Fruit fly (Drosophila melanogaster) whole organism, embryonic: ENCODE measurements around the gene tbrd-1.

Source experiments
- Antp ChIP-seq: fragments of 200-800 bp; sonication (Bioruptor generic); optimal IDR thresholded peaks from 3 replicates; lab custom pipeline; 2016; ENCODE audit warnings: missing biosample characterization, missing genetic modification characterization
- B-H1 ChIP-seq: fragments of 200-800 bp; sonication (Bioruptor generic); IDR thresholded peaks from 3 replicates; pipeline ENCODE4 v1.3.6; 2022; ENCODE audit warnings: missing biosample characterization, missing genetic modification characterization
- CG10274 ChIP-seq: fragments of 200-800 bp; sonication (Bioruptor generic); optimal IDR thresholded peaks from 3 replicates; lab custom pipeline; 2017; ENCODE audit warnings: missing biosample characterization, mild to moderate bottlenecking, missing genetic modification characterization
- CG10979 ChIP-seq: fragments of 200-800 bp; sonication (Bioruptor generic); optimal IDR thresholded peaks from 2 replicates; lab custom pipeline; 2018; ENCODE audit warnings: missing biosample characterization, mild to moderate bottlenecking, missing genetic modification characterization, moderate library complexity
- CG12219 ChIP-seq: fragments of 200-800 bp; sonication (Bioruptor generic); optimal IDR thresholded peaks from 3 replicates; lab custom pipeline; 2018; ENCODE audit warnings: missing biosample characterization, mild to moderate bottlenecking, missing genetic modification characterization
- CG1233 ChIP-seq: fragments of 200-800 bp; sonication (Bioruptor generic); optimal IDR thresholded peaks from 4 replicates; lab custom pipeline; 2018; ENCODE audit warnings: missing biosample characterization, mild to moderate bottlenecking, missing genetic modification characterization
- CG12744 ChIP-seq: fragments of 200-800 bp; sonication (Bioruptor generic); optimal IDR thresholded peaks from 2 replicates; lab custom pipeline; 2016; ENCODE audit warnings: missing biosample characterization, missing genetic modification characterization
- CG12769 ChIP-seq: fragments of 200-800 bp; sonication (Bioruptor generic); optimal IDR thresholded peaks from 2 replicates; lab custom pipeline; 2019; ENCODE audit warnings: missing biosample characterization, mild to moderate bottlenecking, missing genetic modification characterization, moderate library complexity
- CG14050 ChIP-seq: fragments of 200-800 bp; sonication (Bioruptor generic); IDR thresholded peaks from 3 replicates; pipeline ENCODE4 v1.3.6; 2022; ENCODE audit warnings: missing biosample characterization, missing genetic modification characterization
- CG2678 ChIP-seq: fragments of 200-800 bp; sonication (Bioruptor generic); optimal IDR thresholded peaks from 3 replicates; lab custom pipeline; 2019; ENCODE audit warnings: missing biosample characterization, mild to moderate bottlenecking, missing genetic modification characterization, moderate library complexity
- CG3065 ChIP-seq: fragments of 200-800 bp; sonication (Bioruptor generic); optimal IDR thresholded peaks from 2 replicates; lab custom pipeline; 2016; ENCODE audit warnings: missing biosample characterization, missing genetic modification characterization
- CG34224 ChIP-seq: fragments of 200-800 bp; sonication (Bioruptor generic); IDR thresholded peaks from 3 replicates; pipeline ENCODE4 v1.3.6; 2022; ENCODE audit warnings: missing biosample characterization, missing genetic modification characterization; ENCODE audit not compliant: partially characterized antibody
- CG42726 ChIP-seq: fragments of 200-800 bp; sonication (Bioruptor generic); IDR thresholded peaks from 2 replicates; pipeline ENCODE4 v1.3.6; 2022; ENCODE audit warnings: missing biosample characterization, missing genetic modification characterization; ENCODE audit not compliant: partially characterized antibody
- CG7839 ChIP-seq: fragments of 200-800 bp; sonication (Bioruptor generic); optimal IDR thresholded peaks from 3 replicates; lab custom pipeline; 2018; ENCODE audit warnings: missing biosample characterization, mild to moderate bottlenecking, missing genetic modification characterization, moderate library complexity
- CG9876 ChIP-seq: fragments of 200-800 bp; sonication (Bioruptor generic); optimal IDR thresholded peaks from 2 replicates; lab custom pipeline; 2016; ENCODE audit warnings: missing biosample characterization, missing genetic modification characterization
- CTCF ChIP-seq: fragments of 200-800 bp; sonication (Bioruptor generic); optimal IDR thresholded peaks from 2 replicates; lab custom pipeline; 2017; ENCODE audit warnings: missing biosample characterization, mild to moderate bottlenecking, missing genetic modification characterization, moderate library complexity
- Camta ChIP-seq: fragments of 200-800 bp; sonication (Bioruptor generic); optimal IDR thresholded peaks from 2 replicates; lab custom pipeline; 2016; ENCODE audit warnings: missing biosample characterization, missing genetic modification characterization
- Dip2 ChIP-seq: fragments of 200-800 bp; sonication (Bioruptor generic); IDR thresholded peaks from 2 replicates; pipeline ENCODE4 v1.3.6; 2022; ENCODE audit warnings: missing biosample characterization, missing genetic modification characterization
- Ets65A ChIP-seq: fragments of 200-800 bp; sonication (Bioruptor generic); peaks from one replicate; lab custom pipeline; 2016; ENCODE audit warnings: missing biosample characterization, missing genetic modification characterization
- Fer1 ChIP-seq: fragments of 200-800 bp; sonication (Bioruptor generic); optimal IDR thresholded peaks from 2 replicates; lab custom pipeline; 2017; ENCODE audit warnings: missing biosample characterization, mild to moderate bottlenecking, missing genetic modification characterization
- Gsc ChIP-seq: fragments of 200-800 bp; sonication (Bioruptor generic); IDR thresholded peaks from 2 replicates; pipeline ENCODE4 v1.3.6; 2022; ENCODE audit warnings: missing biosample characterization, missing genetic modification characterization
- HmgD ChIP-seq: fragments of 200-800 bp; sonication (Bioruptor generic); optimal IDR thresholded peaks from 3 replicates; lab custom pipeline; 2016; ENCODE audit warnings: missing biosample characterization, missing genetic modification characterization
- Hr39 ChIP-seq: fragments of >200 bp; optimal IDR thresholded peaks from 2 replicates; lab custom pipeline; 2017
- Lpt ChIP-seq: fragments of >200 bp; optimal IDR thresholded peaks from 2 replicates; lab custom pipeline; 2018; ENCODE audit warnings: missing biosample characterization, missing genetic modification characterization
- MTF-1 ChIP-seq: fragments of 200-800 bp; sonication (Bioruptor generic); optimal IDR thresholded peaks from 2 replicates; lab custom pipeline; 2018; ENCODE audit warnings: missing biosample characterization, mild to moderate bottlenecking, missing genetic modification characterization, borderline replicate concordance
- Med ChIP-seq: fragments of 200-800 bp; sonication (Bioruptor generic); peaks from one replicate; lab custom pipeline; 2016; ENCODE audit warnings: missing biosample characterization, missing genetic modification characterization, mild to moderate bottlenecking, inconsistent platforms, moderate library complexity
- Rx ChIP-seq: fragments of 200-800 bp; sonication (Bioruptor generic); IDR thresholded peaks from 2 replicates; pipeline ENCODE4 v1.3.6; 2022; ENCODE audit warnings: missing biosample characterization, missing genetic modification characterization
- Side ChIP-seq: fragments of 200-800 bp; sonication (Bioruptor generic); optimal IDR thresholded peaks from 2 replicates; lab custom pipeline; 2016; ENCODE audit warnings: missing biosample characterization, missing genetic modification characterization
- Sox100B ChIP-seq: fragments of 200-800 bp; sonication (Bioruptor generic); optimal IDR thresholded peaks from 3 replicates; lab custom pipeline; 2018; ENCODE audit warnings: missing biosample characterization, mild to moderate bottlenecking, missing genetic modification characterization
- Sry-δ ChIP-seq: fragments of 200-800 bp; sonication (Bioruptor generic); optimal IDR thresholded peaks from 2 replicates; lab custom pipeline; 2016; ENCODE audit warnings: missing biosample characterization, missing genetic modification characterization
- ac ChIP-seq: fragments of 200-800 bp; sonication (Bioruptor generic); optimal IDR thresholded peaks from 3 replicates; lab custom pipeline; 2017; ENCODE audit warnings: missing biosample characterization, mild to moderate bottlenecking, missing genetic modification characterization
- cas ChIP-seq: fragments of 200-800 bp; sonication (Bioruptor generic); IDR thresholded peaks from 2 replicates; pipeline ENCODE4 v1.3.6; 2022; ENCODE audit warnings: missing biosample characterization, missing genetic modification characterization
- chn ChIP-seq: fragments of 200-800 bp; sonication (Bioruptor generic); optimal IDR thresholded peaks from 2 replicates; lab custom pipeline; 2016; ENCODE audit warnings: missing biosample characterization, missing genetic modification characterization
- exex ChIP-seq: fragments of 200-800 bp; sonication (Bioruptor generic); optimal IDR thresholded peaks from 4 replicates; lab custom pipeline; 2018; ENCODE audit warnings: missing biosample characterization, mild to moderate bottlenecking, missing genetic modification characterization, moderate library complexity
- fu2 ChIP-seq: fragments of 200-800 bp; sonication (Bioruptor generic); optimal IDR thresholded peaks from 2 replicates; lab custom pipeline; 2016; ENCODE audit warnings: missing biosample characterization, missing genetic modification characterization
- gem ChIP-seq: fragments of 200-800 bp; sonication (Bioruptor generic); optimal IDR thresholded peaks from 2 replicates; lab custom pipeline; 2019; ENCODE audit warnings: missing biosample characterization, mild to moderate bottlenecking, missing genetic modification characterization, moderate library complexity
- gro ChIP-seq: fragments of 200-800 bp; sonication (Bioruptor generic); optimal IDR thresholded peaks from 2 replicates; lab custom pipeline; 2016; ENCODE audit warnings: missing biosample characterization, missing genetic modification characterization
- jigr1 ChIP-seq: fragments of 200-800 bp; sonication (Bioruptor generic); IDR thresholded peaks from 3 replicates; pipeline ENCODE4 v1.3.6; 2022; ENCODE audit warnings: missing biosample characterization, missing genetic modification characterization
- jing ChIP-seq: fragments of 200-800 bp; sonication (Bioruptor generic); optimal IDR thresholded peaks from 2 replicates; lab custom pipeline; 2018; ENCODE audit warnings: missing biosample characterization, mild to moderate bottlenecking, missing genetic modification characterization
- mld ChIP-seq: fragments of 200-800 bp; sonication (Bioruptor generic); IDR thresholded peaks from 3 replicates; pipeline ENCODE4 v1.3.6; 2022; ENCODE audit warnings: missing biosample characterization, missing genetic modification characterization; ENCODE audit not compliant: partially characterized antibody
- onecut ChIP-seq: fragments of 200-800 bp; sonication (Bioruptor generic); IDR thresholded peaks from 2 replicates; pipeline ENCODE4 v1.3.6; 2022; ENCODE audit warnings: missing biosample characterization, missing genetic modification characterization
- pan ChIP-seq, 4 experiments: fragments of >200 bp in 3 of 4; fragments of 200-800 bp in 1 of 4; sonication (Bioruptor generic) in 1 of 4; optimal IDR thresholded peaks in 3 of 4; IDR thresholded peaks in 1 of 4; 2 replicates each; pipeline versions ENCODE4 v1.3.6 to Lab custom; 2017 to 2022; ENCODE audit warnings: missing biosample characterization in 2 of 4, missing genetic modification characterization in 2 of 4, mixed read lengths in 1 of 4
- pb ChIP-seq: fragments of 200-800 bp; sonication (Bioruptor generic); optimal IDR thresholded peaks from 3 replicates; lab custom pipeline; 2016; ENCODE audit warnings: missing biosample characterization, missing genetic modification characterization
- ro ChIP-seq: fragments of 200-800 bp; sonication (Bioruptor generic); IDR thresholded peaks from 2 replicates; pipeline ENCODE4 v1.3.6; 2022; ENCODE audit warnings: missing biosample characterization, missing genetic modification characterization
- scrt ChIP-seq: fragments of 200-800 bp; sonication (Bioruptor generic); optimal IDR thresholded peaks from 2 replicates; lab custom pipeline; 2018; ENCODE audit warnings: missing biosample characterization, mild to moderate bottlenecking, missing genetic modification characterization, moderate library complexity
- sd ChIP-seq: fragments of 200-800 bp; sonication (Bioruptor generic); optimal IDR thresholded peaks from 3 replicates; lab custom pipeline; 2018; ENCODE audit warnings: missing biosample characterization, mild to moderate bottlenecking, missing genetic modification characterization, moderate library complexity
- sens ChIP-seq: fragments of 200-800 bp; sonication (Bioruptor generic); peaks from one replicate; lab custom pipeline; 2016; ENCODE audit warnings: missing biosample characterization, missing genetic modification characterization
- sens-2 ChIP-seq: fragments of 200-800 bp; sonication (Bioruptor generic); IDR thresholded peaks from 2 replicates; pipeline ENCODE4 v1.3.6; 2022; ENCODE audit warnings: missing biosample characterization, missing genetic modification characterization
- sima ChIP-seq: fragments of 200-800 bp; sonication (Bioruptor generic); optimal IDR thresholded peaks from 2 replicates; lab custom pipeline; 2016; ENCODE audit warnings: missing biosample characterization, missing genetic modification characterization
- stwl ChIP-seq: fragments of 200-800 bp; sonication (Bioruptor generic); optimal IDR thresholded peaks from 3 replicates; lab custom pipeline; 2018; ENCODE audit warnings: missing biosample characterization, mild to moderate bottlenecking, missing genetic modification characterization, moderate library complexity
- tna ChIP-seq: fragments of 200-800 bp; sonication (Bioruptor generic); IDR thresholded peaks from 2 replicates; pipeline ENCODE4 v1.3.6; 2022; ENCODE audit warnings: missing biosample characterization, missing genetic modification characterization; ENCODE audit not compliant: partially characterized antibody
- tx ChIP-seq: fragments of 200-800 bp; sonication (Bioruptor generic); optimal IDR thresholded peaks from 2 replicates; lab custom pipeline; 2016; ENCODE audit warnings: missing biosample characterization, missing genetic modification characterization
- unpg ChIP-seq: fragments of 200-800 bp; sonication (Bioruptor generic); optimal IDR thresholded peaks from 3 replicates; lab custom pipeline; 2018; ENCODE audit warnings: missing biosample characterization, mild to moderate bottlenecking, missing genetic modification characterization, moderate library complexity

The tbrd-1 gene

dm6 chr3R:23874198-23874597, 19.2 kb downstream of the tbrd-1 start (continued):
- TF ChIP-seq Fer1 = no peak
- TF ChIP-seq CG10274 (GFP tag; lab: Kevin White, UChicago) = no peak
- TF ChIP-seq CG12769 (tag; lab: Kevin White, UChicago) = no peak
- TF ChIP-seq pb (GFP tag; lab: Kevin White, UChicago) = no peak
- TF ChIP-seq exex (tag; lab: Kevin White, UChicago) = no peak
- no peak for TF ChIP-seq ro (GFP tag; lab: Robert Waterston, UW)
- TF ChIP-seq fu2 (GFP tag; lab: Kevin White, UChicago) = no peak
- TF ChIP-seq jigr1 (GFP tag; lab: Robert Waterston, UW) = no peak
- TF ChIP-seq CG12219 (GFP tag; lab: Kevin White, UChicago) = no peak
- TF ChIP-seq chn (GFP tag; lab: Kevin White, UChicago) = no peak
- TF ChIP-seq scrt (GFP tag; lab: Kevin White, UChicago) = no peak
- no peak for TF ChIP-seq mld
- no peak for TF ChIP-seq Rx (GFP tag; lab: Robert Waterston, UW)
- TF ChIP-seq sima = no peak
- TF ChIP-seq CTCF = no peak
- peak; percentile 76 for TF ChIP-seq Med (GFP tag; lab: Kevin White, UChicago)
- TF ChIP-seq pan (optimal IDR thresholded peaks at IDR 0.05; lab: Kevin White, UChicago) = no peak
- no peak for TF ChIP-seq pan (GFP tag; optimal IDR thresholded peaks at IDR 0.05 in 1 of 2, IDR thresholded peaks at IDR 0.05 in 1 of 2)
- peak; percentile 27 for TF ChIP-seq CG2678 (tag; lab: Kevin White, UChicago)
- TF ChIP-seq MTF-1 (GFP tag; lab: Kevin White, UChicago) = no peak
- no peak for TF ChIP-seq jing
- no peak for TF ChIP-seq CG9876
- TF ChIP-seq Dip2 (GFP tag; lab: Robert Waterston, UW) = no peak
- TF ChIP-seq cas = no peak
- peak; percentile 37 for TF ChIP-seq gem
- TF ChIP-seq Camta (GFP tag; lab: Kevin White, UChicago) = no peak
- no peak for TF ChIP-seq CG3065 (GFP tag; lab: Kevin White, UChicago)
- no peak for TF ChIP-seq CG14050 (GFP tag; lab: Robert Waterston, UW)
- TF ChIP-seq Ets65A = peak; percentile 74
- no peak for TF ChIP-seq Lpt (GFP tag; lab: Kevin White, UChicago)
- no peak for TF ChIP-seq HmgD
- TF ChIP-seq Sry-δ (GFP tag; lab: Kevin White, UChicago) = no peak
- peak; percentile 79 for TF ChIP-seq sens (GFP tag; lab: Kevin White, UChicago)
- no peak for TF ChIP-seq Antp (GFP tag; lab: Kevin White, UChicago)
- TF ChIP-seq CG42726 (GFP tag; lab: Robert Waterston, UW) = no peak
- peak; percentile 24 for TF ChIP-seq CG7839 (tag; lab: Kevin White, UChicago)
- TF ChIP-seq gro (GFP tag; lab: Kevin White, UChicago) = no peak
- no peak for TF ChIP-seq tna (GFP tag; lab: Robert Waterston, UW)
- peak; percentile 28 for TF ChIP-seq CG10979
- TF ChIP-seq onecut (GFP tag; lab: Robert Waterston, UW) = no peak
- no peak for TF ChIP-seq Side (GFP tag; lab: Kevin White, UChicago)
- TF ChIP-seq tx = no peak
- no peak for TF ChIP-seq stwl (tag; lab: Kevin White, UChicago)
- TF ChIP-seq CG34224 (GFP tag; lab: Robert Waterston, UW) = no peak
- TF ChIP-seq Sox100B (GFP tag; lab: Kevin White, UChicago) = no peak
- TF ChIP-seq Hr39 (lab: Kevin White, UChicago) = no peak
- no peak for TF ChIP-seq ac
- TF ChIP-seq CG12744 (GFP tag; lab: Kevin White, UChicago) = no peak
- TF ChIP-seq unpg (GFP tag; lab: Kevin White, UChicago) = peak; percentile 8
- no peak for TF ChIP-seq B-H1 (GFP tag; lab: Robert Waterston, UW)
- no peak for TF ChIP-seq CG1233 (GFP tag; lab: Kevin White, UChicago)
- no peak for TF ChIP-seq sd (tag; lab: Kevin White, UChicago)
- TF ChIP-seq Gsc (GFP tag; lab: Robert Waterston, UW) = no peak
- no peak for TF ChIP-seq sens-2 (GFP tag; lab: Robert Waterston, UW)
